Worm (Caenorhabditis elegans): ENCODE results near the gene F59A7.14.

DNA sequence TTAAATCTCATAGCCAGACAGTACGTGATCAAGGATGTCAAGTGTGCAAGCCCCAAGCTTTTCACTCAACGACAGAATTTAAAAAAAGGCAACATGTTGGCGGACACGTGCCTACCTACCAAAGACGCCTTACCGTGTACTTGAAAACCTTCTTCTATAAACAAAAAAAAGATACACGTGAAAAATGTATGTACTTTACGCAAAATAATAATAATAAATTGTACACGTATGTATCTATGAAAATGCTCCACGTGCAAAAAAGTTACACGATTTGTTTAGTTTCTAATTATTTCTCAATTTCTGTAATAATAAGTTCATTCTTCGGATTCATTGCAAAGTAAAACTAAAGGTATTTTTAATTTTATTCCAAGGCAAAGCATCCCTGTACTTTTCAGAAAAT lies 14.1 kb upstream of the F59A7.14 start, which contains the start of gene cysl-4:
- TF ChIP-seq skn-1 (tag; optimal IDR thresholded peaks at IDR 0.05) = no peak
- no peak for TF ChIP-seq ama-1 (optimal IDR thresholded peaks at IDR 0.05)
- TF ChIP-seq unc-62 (GFP tag; optimal IDR thresholded peaks at IDR 0.05 in 1 of 2) = peak in 1 of 2 experiments; percentile 16
- no peak for TF ChIP-seq unc-62 (tag; optimal IDR thresholded peaks at IDR 0.05)

Data from whole organism, L4 larva.